Worm (Caenorhabditis elegans) whole organism, L1 larva: Measurements from ENCODE around the gene irld-6.

Experiments
- C04F5.9 ChIP-seq: sonication (generic microtip); optimal IDR thresholded peaks from 2 replicates; lab custom pipeline; 2016; ENCODE audit warnings: missing genetic modification characterization, missing compliant biosample characterization
- C16A3.4 ChIP-seq: fragments of 150-350 bp; optimal IDR thresholded peaks from 2 replicates; lab custom pipeline; 2014; ENCODE audit warnings: missing biosample characterization, missing genetic modification characterization
- C34B4.2 ChIP-seq: sonication (generic microtip); optimal IDR thresholded peaks from 2 replicates; lab custom pipeline; 2017; ENCODE audit warnings: mild to moderate bottlenecking, missing genetic modification characterization, missing compliant biosample characterization
- F16B12.6 ChIP-seq: fragments of 150-350 bp; optimal IDR thresholded peaks from 2 replicates; lab custom pipeline; 2014; ENCODE audit warnings: missing biosample characterization, missing genetic modification characterization
- blmp-1 ChIP-seq: fragments of 150-350 bp; optimal IDR thresholded peaks from 2 replicates; lab custom pipeline; 2014; ENCODE audit warnings: missing biosample characterization, missing genetic modification characterization
- ceh-63 ChIP-seq: fragments of 200-800 bp; sonication (Bioruptor generic); optimal IDR thresholded peaks from 2 replicates; lab custom pipeline; 2018; ENCODE audit warnings: mild to moderate bottlenecking, missing genetic modification characterization, missing compliant biosample characterization
- ceh-8 ChIP-seq: fragments of 200-800 bp; sonication (Bioruptor generic); optimal IDR thresholded peaks from 2 replicates; lab custom pipeline; 2018; ENCODE audit warnings: mild to moderate bottlenecking, missing genetic modification characterization, moderate library complexity, missing compliant biosample characterization
- ceh-82 ChIP-seq, 3 experiments: fragments of 150-350 bp in 1 of 3; sonication (generic microtip) in 2 of 3; optimal IDR thresholded peaks; 2 replicates each; lab custom pipeline; 2014 to 2017; ENCODE audit warnings: missing biosample characterization in 3 of 3, missing genetic modification characterization in 3 of 3
- ces-1 ChIP-seq: fragments of 150-350 bp; optimal IDR thresholded peaks from 2 replicates; lab custom pipeline; 2014; ENCODE audit warnings: missing biosample characterization, missing genetic modification reagents, missing genetic modification characterization
- dsc-1 ChIP-seq: sonication (generic microtip); optimal IDR thresholded peaks from 2 replicates; lab custom pipeline; 2016; ENCODE audit warnings: mild to moderate bottlenecking, missing genetic modification characterization, missing compliant biosample characterization
- efl-1 ChIP-seq, 4 experiments: fragments of 150-350 bp; optimal IDR thresholded peaks in 3 of 4; peaks in 1 of 4; 1 replicate in 1 of 4; 2 replicates in 3 of 4; lab custom pipeline; 2014; ENCODE audit warnings: missing biosample characterization in 2 of 4, missing genetic modification characterization in 2 of 4, missing genetic modification reagents in 2 of 4
- egl-13 ChIP-seq: sonication (generic microtip); optimal IDR thresholded peaks from 2 replicates; lab custom pipeline; 2016; ENCODE audit warnings: missing genotype, missing genetic modification reagents, missing genetic modification characterization, missing compliant biosample characterization
- elt-2 ChIP-seq: sonication (generic microtip); optimal IDR thresholded peaks from 2 replicates; lab custom pipeline; 2016; ENCODE audit warnings: missing genetic modification characterization, mild to moderate bottlenecking, inconsistent platforms, missing compliant biosample characterization, missing genetic modification reagents
- fkh-8 ChIP-seq: sonication (generic microtip); optimal IDR thresholded peaks from 2 replicates; lab custom pipeline; 2016; ENCODE audit warnings: mild to moderate bottlenecking, missing genetic modification characterization, missing compliant biosample characterization
- hpl-2 ChIP-seq: fragments of 150-350 bp; optimal IDR thresholded peaks from 2 replicates; lab custom pipeline; 2014; ENCODE audit warnings: missing biosample characterization, missing genetic modification reagents, missing genetic modification characterization
- irx-1 ChIP-seq: sonication (generic microtip); optimal IDR thresholded peaks from 2 replicates; lab custom pipeline; 2016; ENCODE audit warnings: missing genetic modification characterization, missing compliant biosample characterization
- jun-1 ChIP-seq: fragments of 150-350 bp; optimal IDR thresholded peaks from 2 replicates; lab custom pipeline; 2014; ENCODE audit warnings: missing biosample characterization, missing genetic modification reagents, missing genetic modification characterization
- lin-13 ChIP-seq: fragments of 150-350 bp; optimal IDR thresholded peaks from 2 replicates; lab custom pipeline; 2014; ENCODE audit warnings: missing biosample characterization, missing genetic modification reagents, missing genetic modification characterization
- lin-14 ChIP-seq: fragments of 200-800 bp; sonication (Bioruptor generic); optimal IDR thresholded peaks from 2 replicates; lab custom pipeline; 2018; ENCODE audit warnings: mild to moderate bottlenecking, missing genetic modification characterization, moderate library complexity, missing compliant biosample characterization
- lin-15B ChIP-seq: fragments of 150-350 bp; sonication (generic microtip); optimal IDR thresholded peaks from 3 replicates; lab custom pipeline; 2014; ENCODE audit warnings: missing biosample characterization, missing genetic modification characterization
- lin-39 ChIP-seq: fragments of 150-350 bp; optimal IDR thresholded peaks from 2 replicates; lab custom pipeline; 2014; ENCODE audit warnings: missing biosample characterization, missing genetic modification reagents, missing genetic modification characterization
- lir-3 ChIP-seq: sonication (generic microtip); optimal IDR thresholded peaks from 2 replicates; lab custom pipeline; 2016; ENCODE audit warnings: mild to moderate bottlenecking, missing genetic modification characterization, moderate library complexity, missing compliant biosample characterization; ENCODE audit not compliant: poor library complexity
- mab-9 ChIP-seq: fragments of 200-800 bp; sonication (Bioruptor generic); IDR thresholded peaks from 2 replicates; pipeline ENCODE4 v1.3.6; 2022; ENCODE audit warnings: missing genetic modification reagents, missing genetic modification characterization, missing compliant biosample characterization
- mdl-1 ChIP-seq, 2 experiments: fragments of 150-350 bp; optimal IDR thresholded peaks; 2 replicates each; lab custom pipeline; 2014 to 2017; ENCODE audit warnings: missing biosample characterization in 2 of 2, missing genetic modification characterization in 2 of 2, inconsistent platforms in 1 of 2
- mep-1 ChIP-seq: fragments of 150-350 bp; optimal IDR thresholded peaks from 2 replicates; lab custom pipeline; 2014; ENCODE audit warnings: missing biosample characterization, missing genetic modification characterization
- nhr-11 ChIP-seq: fragments of 150-350 bp; optimal IDR thresholded peaks from 2 replicates; lab custom pipeline; 2014; ENCODE audit warnings: missing biosample characterization, missing genetic modification characterization
- nhr-20 ChIP-seq: sonication (generic microtip); optimal IDR thresholded peaks from 2 replicates; lab custom pipeline; 2016; ENCODE audit warnings: mild to moderate bottlenecking, missing genetic modification characterization, missing compliant biosample characterization
- nhr-237 ChIP-seq: fragments of 150-350 bp; optimal IDR thresholded peaks from 2 replicates; lab custom pipeline; 2014; ENCODE audit warnings: missing biosample characterization, missing genetic modification characterization
- nhr-28 ChIP-seq: fragments of 150-350 bp; optimal IDR thresholded peaks from 2 replicates; lab custom pipeline; 2014; ENCODE audit warnings: missing biosample characterization, missing genetic modification characterization
- nhr-47 ChIP-seq: sonication (generic microtip); optimal IDR thresholded peaks from 2 replicates; lab custom pipeline; 2016; ENCODE audit warnings: mild to moderate bottlenecking, missing genetic modification characterization, moderate library complexity, missing compliant biosample characterization
- nhr-71 ChIP-seq: sonication (generic microtip); optimal IDR thresholded peaks from 2 replicates; lab custom pipeline; 2016; ENCODE audit warnings: mild to moderate bottlenecking, missing genetic modification characterization, moderate library complexity, missing compliant biosample characterization
- nhr-76 ChIP-seq: sonication (generic microtip); optimal IDR thresholded peaks from 2 replicates; lab custom pipeline; 2017; ENCODE audit warnings: missing biosample characterization, missing genetic modification characterization
- nhr-77 ChIP-seq: fragments of 150-350 bp; optimal IDR thresholded peaks from 2 replicates; lab custom pipeline; 2014; ENCODE audit warnings: missing biosample characterization, missing genetic modification characterization
- nhr-90 ChIP-seq: sonication (generic microtip); optimal IDR thresholded peaks from 2 replicates; lab custom pipeline; 2016; ENCODE audit warnings: mild to moderate bottlenecking, missing genetic modification characterization, missing compliant biosample characterization; ENCODE audit not compliant: poor library complexity
- pag-3 ChIP-seq: sonication (generic microtip); optimal IDR thresholded peaks from 2 replicates; lab custom pipeline; 2017; ENCODE audit warnings: missing genetic modification characterization, mild to moderate bottlenecking, missing compliant biosample characterization, antibody characterized with exemption, borderline replicate concordance; ENCODE audit not compliant: insufficient read depth
- pax-3 ChIP-seq: fragments of 200-800 bp; sonication (Bioruptor generic); optimal IDR thresholded peaks from 2 replicates; lab custom pipeline; 2018; ENCODE audit warnings: mild to moderate bottlenecking, missing genetic modification characterization, moderate library complexity, missing compliant biosample characterization
- rnt-1 ChIP-seq: sonication (generic microtip); optimal IDR thresholded peaks from 2 replicates; lab custom pipeline; 2016; ENCODE audit warnings: mild to moderate bottlenecking, missing genetic modification characterization, moderate library complexity, missing compliant biosample characterization
- skn-1 ChIP-seq: fragments of 150-350 bp; optimal IDR thresholded peaks from 2 replicates; lab custom pipeline; 2014; ENCODE audit warnings: missing biosample characterization, missing genetic modification characterization
- snpc-4 ChIP-seq: fragments of 150-350 bp; optimal IDR thresholded peaks from 2 replicates; lab custom pipeline; 2014; ENCODE audit warnings: missing biosample characterization, missing genetic modification characterization
- sox-4 ChIP-seq: sonication (generic microtip); optimal IDR thresholded peaks from 2 replicates; lab custom pipeline; 2016; ENCODE audit warnings: missing genetic modification characterization, missing compliant biosample characterization
- tbx-2 ChIP-seq: sonication (generic microtip); optimal IDR thresholded peaks from 2 replicates; lab custom pipeline; 2016; ENCODE audit warnings: missing genetic modification characterization, missing compliant biosample characterization
- tlp-1 ChIP-seq: fragments of 150-350 bp; optimal IDR thresholded peaks from 2 replicates; lab custom pipeline; 2014; ENCODE audit warnings: missing biosample characterization, missing genetic modification characterization
- unc-30 ChIP-seq: sonication (generic microtip); optimal IDR thresholded peaks from 2 replicates; lab custom pipeline; 2017; ENCODE audit warnings: missing biosample characterization, missing genetic modification characterization
- unc-62 ChIP-seq: fragments of 150-350 bp; optimal IDR thresholded peaks from 2 replicates; lab custom pipeline; 2014; ENCODE audit warnings: missing biosample characterization, missing genetic modification reagents, missing genetic modification characterization
- unc-86 ChIP-seq: sonication (generic microtip); optimal IDR thresholded peaks from 2 replicates; lab custom pipeline; 2016; ENCODE audit warnings: missing genetic modification characterization, missing compliant biosample characterization
- vab-15 ChIP-seq: sonication (generic microtip); optimal IDR thresholded peaks from 2 replicates; lab custom pipeline; 2017; ENCODE audit warnings: missing genotype, mild to moderate bottlenecking, missing genetic modification characterization, missing compliant biosample characterization
- zag-1 ChIP-seq: fragments of 150-350 bp; optimal IDR thresholded peaks from 2 replicates; lab custom pipeline; 2014; ENCODE audit warnings: missing biosample characterization, missing genetic modification characterization
- zip-4 ChIP-seq: fragments of 200-800 bp; sonication (Bioruptor generic); optimal IDR thresholded peaks from 2 replicates; lab custom pipeline; 2018; ENCODE audit warnings: mild to moderate bottlenecking, missing genetic modification characterization, moderate library complexity, missing compliant biosample characterization
- ztf-11 ChIP-seq, 2 experiments: sonication (generic microtip); optimal IDR thresholded peaks; 2 replicates each; lab custom pipeline; 2016 to 2017; ENCODE audit warnings: missing genetic modification characterization in 2 of 2, missing biosample characterization in 1 of 2, missing compliant biosample characterization in 1 of 2
- ztf-4 ChIP-seq: fragments of 150-350 bp; optimal IDR thresholded peaks from 2 replicates; lab custom pipeline; 2014; ENCODE audit warnings: missing biosample characterization, missing genetic modification characterization

The irld-6 gene

ce11 chrV:10720303-10720847 lies 36.2 kb downstream of the irld-6 start:
- TF ChIP-seq F16B12.6 (tag; lab: Kevin White, UChicago) (no peak), ceh-8 (GFP tag; lab: Kevin White, UChicago) (no peak), C04F5.9 (no peak), unc-86 (tag; lab: Kevin White, UChicago) (no peak), lin-15B (tag; lab: Kevin White, UChicago) (no peak), ceh-63 (GFP tag; lab: Kevin White, UChicago) (no peak), nhr-76 (tag; lab: Kevin White, UChicago) (no peak), unc-30 (tag; lab: Kevin White, UChicago) (no peak), tlp-1 (no peak), nhr-90 (tag; lab: Kevin White, UChicago) (no peak)

- TF ChIP-seq nhr-237 (tag; lab: Kevin White, UChicago) (no peak), lin-14 (peak; percentile 92), lir-3 (tag; lab: Kevin White, UChicago) (peak; percentile 82), C16A3.4 (peak; percentile 85), mab-9 (GFP tag; lab: Robert Waterston, UW) (no peak), ztf-4 (peak; percentile 46), mdl-1 (tag; optimal IDR thresholded peaks at IDR 0.05; lab: Kevin White, UChicago) (peak in 1 of 2 experiments; percentile 97), nhr-76 (tag; lab: Kevin White, UChicago) (no peak), pag-3 (tag; lab: Kevin White, UChicago) (no peak), nhr-28 (tag; lab: Kevin White, UChicago) (no peak), tbx-2 (tag; lab: Kevin White, UChicago) (peak; percentile 84), jun-1 (tag; lab: Kevin White, UChicago) (peak; percentile 25), F16B12.6 (tag; lab: Kevin White, UChicago) (no peak), elt-2 (peak; percentile 53), ceh-82 (tag; optimal IDR thresholded peaks at IDR 0.05; lab: Kevin White, UChicago) (no peak), hpl-2 (GFP tag; lab: Kevin White, UChicago) (peak; percentile 59), vab-15 (tag; lab: Kevin White, UChicago) (peak; percentile 71), rnt-1 (tag; lab: Kevin White, UChicago) (peak; percentile 72), unc-86 (tag; lab: Kevin White, UChicago) (no peak), nhr-20 (tag; lab: Kevin White, UChicago) (peak; percentile 96), pax-3 (tag; lab: Kevin White, UChicago) (peak; percentile 76), nhr-47 (tag; lab: Kevin White, UChicago) (peak; percentile 67), nhr-77 (tag; lab: Kevin White, UChicago) (no peak), C34B4.2 (tag; lab: Kevin White, UChicago) (no peak), zag-1 (tag; lab: Kevin White, UChicago) (no peak), sox-4 (tag; lab: Kevin White, UChicago) (peak; percentile 72), ztf-11 (tag; optimal IDR thresholded peaks at IDR 0.05; lab: Kevin White, UChicago) (no peak), lin-39 (peak; percentile 20), lin-13 (peak; percentile 60), irx-1 (tag; lab: Kevin White, UChicago) (peak; percentile 64), egl-13 (no peak), nhr-11 (tag; lab: Kevin White, UChicago) (peak; percentile 28), dsc-1 (tag; lab: Kevin White, UChicago) (peak; percentile 36), zip-4 (GFP tag; lab: Kevin White, UChicago) (peak; percentile 1), unc-62 (GFP tag; lab: Kevin White, UChicago) (no peak), ces-1 (GFP tag; lab: Kevin White, UChicago) (no peak), mep-1 (tag; lab: Kevin White, UChicago) (peak; percentile 59), C04F5.9 (no peak), efl-1 (optimal IDR thresholded peaks at IDR 0.05; lab: Kevin White, UChicago) (peak; percentile 35 to 44), efl-1 (GFP tag; optimal IDR thresholded peaks at IDR 0.05 in 1 of 2; lab: Kevin White, UChicago) (peak; percentile 37 to 94), skn-1 (tag; lab: Kevin White, UChicago) (peak; percentile 36), lin-15B (tag; lab: Kevin White, UChicago) (no peak), nhr-71 (peak; percentile 92), fkh-8 (tag; lab: Kevin White, UChicago) (peak; percentile 42), blmp-1 (tag; lab: Kevin White, UChicago) (peak; percentile 95), snpc-4 (tag; lab: Kevin White, UChicago) (peak; percentile 66)
Measured at ce11 chrV:10719833-10720170, 36.8 kb downstream of the irld-6 start.
